Worm (Caenorhabditis elegans) whole organism, L1 larva: ENCODE measurements around the gene C16D9.4.
A peak's percentile ranks its signal among the peaks of the same experiment; 100 is the strongest.

Experiments
- C04F5.9 ChIP-seq: sonication (generic microtip); optimal IDR thresholded peaks from 2 replicates; lab custom pipeline; 2016; ENCODE audit warnings: missing genetic modification characterization, missing compliant biosample characterization
- C34B4.2 ChIP-seq: sonication (generic microtip); optimal IDR thresholded peaks from 2 replicates; lab custom pipeline; 2017; ENCODE audit warnings: mild to moderate bottlenecking, missing genetic modification characterization, missing compliant biosample characterization
- blmp-1 ChIP-seq: fragments of 150-350 bp; optimal IDR thresholded peaks from 2 replicates; lab custom pipeline; 2014; ENCODE audit warnings: missing biosample characterization, missing genetic modification characterization
- ces-1 ChIP-seq: fragments of 150-350 bp; optimal IDR thresholded peaks from 2 replicates; lab custom pipeline; 2014; ENCODE audit warnings: missing biosample characterization, missing genetic modification reagents, missing genetic modification characterization
- dsc-1 ChIP-seq: sonication (generic microtip); optimal IDR thresholded peaks from 2 replicates; lab custom pipeline; 2016; ENCODE audit warnings: mild to moderate bottlenecking, missing genetic modification characterization, missing compliant biosample characterization
- efl-1 ChIP-seq, 4 experiments: fragments of 150-350 bp; optimal IDR thresholded peaks in 3 of 4; peaks in 1 of 4; 1 replicate in 1 of 4; 2 replicates in 3 of 4; lab custom pipeline; 2014; ENCODE audit warnings: missing biosample characterization in 2 of 4, missing genetic modification characterization in 2 of 4, missing genetic modification reagents in 2 of 4
- efl-3 ChIP-seq: fragments of 200-800 bp; sonication (Bioruptor generic); optimal IDR thresholded peaks from 2 replicates; lab custom pipeline; 2018; ENCODE audit warnings: mild to moderate bottlenecking, missing genetic modification characterization, missing compliant biosample characterization
- egl-27 ChIP-seq, 2 experiments: fragments of 150-350 bp in 1 of 2; sonication (generic microtip); optimal IDR thresholded peaks; 3 replicates each; lab custom pipeline; 2017 to 2018; ENCODE audit warnings: missing biosample characterization in 2 of 2, missing genetic modification characterization in 2 of 2, missing genetic modification reagents in 2 of 2
- elt-2 ChIP-seq: sonication (generic microtip); optimal IDR thresholded peaks from 2 replicates; lab custom pipeline; 2016; ENCODE audit warnings: missing genetic modification characterization, mild to moderate bottlenecking, inconsistent platforms, missing compliant biosample characterization, missing genetic modification reagents
- elt-3 ChIP-seq, 6 experiments: fragments of 150-350 bp in 1 of 6; sonication (generic microtip); optimal IDR thresholded peaks; 2 replicates each; lab custom pipeline; 2017 to 2018; ENCODE audit warnings: missing biosample characterization in 6 of 6, missing genetic modification characterization in 6 of 6, inconsistent platforms in 1 of 6
- fkh-4 ChIP-seq: sonication (generic microtip); optimal IDR thresholded peaks from 2 replicates; lab custom pipeline; 2016; ENCODE audit warnings: missing compliant biosample characterization, missing genetic modification characterization, borderline replicate concordance
- fkh-8 ChIP-seq: sonication (generic microtip); optimal IDR thresholded peaks from 2 replicates; lab custom pipeline; 2016; ENCODE audit warnings: mild to moderate bottlenecking, missing genetic modification characterization, missing compliant biosample characterization
- fos-1 ChIP-seq: fragments of 150-350 bp; optimal IDR thresholded peaks from 2 replicates; lab custom pipeline; 2014; ENCODE audit warnings: missing biosample characterization, missing genetic modification characterization
- grh-1 ChIP-seq: fragments of 200-800 bp; sonication (Bioruptor generic); IDR thresholded peaks from 2 replicates; pipeline ENCODE4 v1.3.6; 2022; ENCODE audit warnings: missing genetic modification reagents, missing genetic modification characterization, missing compliant biosample characterization
- hlh-4 ChIP-seq: sonication (generic microtip); optimal IDR thresholded peaks from 2 replicates; lab custom pipeline; 2016; ENCODE audit warnings: mild to moderate bottlenecking, missing genetic modification characterization, missing compliant biosample characterization
- hpl-2 ChIP-seq: fragments of 150-350 bp; optimal IDR thresholded peaks from 2 replicates; lab custom pipeline; 2014; ENCODE audit warnings: missing biosample characterization, missing genetic modification reagents, missing genetic modification characterization
- isw-1 ChIP-seq: fragments of 200-800 bp; sonication (Bioruptor generic); IDR thresholded peaks from 2 replicates; pipeline ENCODE4 v1.3.6; 2022; ENCODE audit warnings: missing genetic modification characterization, missing compliant biosample characterization
- jun-1 ChIP-seq: fragments of 150-350 bp; optimal IDR thresholded peaks from 2 replicates; lab custom pipeline; 2014; ENCODE audit warnings: missing biosample characterization, missing genetic modification reagents, missing genetic modification characterization
- lin-13 ChIP-seq: fragments of 150-350 bp; optimal IDR thresholded peaks from 2 replicates; lab custom pipeline; 2014; ENCODE audit warnings: missing biosample characterization, missing genetic modification reagents, missing genetic modification characterization
- lin-14 ChIP-seq: fragments of 200-800 bp; sonication (Bioruptor generic); optimal IDR thresholded peaks from 2 replicates; lab custom pipeline; 2018; ENCODE audit warnings: mild to moderate bottlenecking, missing genetic modification characterization, moderate library complexity, missing compliant biosample characterization
- lin-35 ChIP-seq, 2 experiments: fragments of 150-350 bp; optimal IDR thresholded peaks; 2 replicates each; lab custom pipeline; 2014; ENCODE audit warnings: missing biosample characterization in 2 of 2, missing genetic modification characterization in 2 of 2, missing genetic modification reagents in 2 of 2
- lin-39 ChIP-seq: fragments of 150-350 bp; optimal IDR thresholded peaks from 2 replicates; lab custom pipeline; 2014; ENCODE audit warnings: missing biosample characterization, missing genetic modification reagents, missing genetic modification characterization
- mdl-1 ChIP-seq, 2 experiments: fragments of 150-350 bp; optimal IDR thresholded peaks; 2 replicates each; lab custom pipeline; 2014 to 2017; ENCODE audit warnings: missing biosample characterization in 2 of 2, missing genetic modification characterization in 2 of 2, inconsistent platforms in 1 of 2
- mep-1 ChIP-seq: fragments of 150-350 bp; optimal IDR thresholded peaks from 2 replicates; lab custom pipeline; 2014; ENCODE audit warnings: missing biosample characterization, missing genetic modification characterization
- nhr-11 ChIP-seq: fragments of 150-350 bp; optimal IDR thresholded peaks from 2 replicates; lab custom pipeline; 2014; ENCODE audit warnings: missing biosample characterization, missing genetic modification characterization
- nhr-12 ChIP-seq: sonication (generic microtip); optimal IDR thresholded peaks from 2 replicates; lab custom pipeline; 2017; ENCODE audit warnings: missing biosample characterization, missing genetic modification characterization
- nhr-20 ChIP-seq: sonication (generic microtip); optimal IDR thresholded peaks from 2 replicates; lab custom pipeline; 2016; ENCODE audit warnings: mild to moderate bottlenecking, missing genetic modification characterization, missing compliant biosample characterization
- nhr-47 ChIP-seq: sonication (generic microtip); optimal IDR thresholded peaks from 2 replicates; lab custom pipeline; 2016; ENCODE audit warnings: mild to moderate bottlenecking, missing genetic modification characterization, moderate library complexity, missing compliant biosample characterization
- nhr-71 ChIP-seq: sonication (generic microtip); optimal IDR thresholded peaks from 2 replicates; lab custom pipeline; 2016; ENCODE audit warnings: mild to moderate bottlenecking, missing genetic modification characterization, moderate library complexity, missing compliant biosample characterization
- nhr-84 ChIP-seq: sonication (generic microtip); optimal IDR thresholded peaks from 2 replicates; lab custom pipeline; 2017; ENCODE audit warnings: missing biosample characterization, missing genetic modification characterization
- nhr-85 ChIP-seq: sonication (generic microtip); peaks from one replicate; lab custom pipeline; 2016; ENCODE audit warnings: missing genetic modification characterization, inconsistent platforms, missing compliant biosample characterization
- snu-23 ChIP-seq: sonication (generic microtip); optimal IDR thresholded peaks from 2 replicates; lab custom pipeline; 2016; ENCODE audit warnings: missing genetic modification characterization, missing compliant biosample characterization
- sox-4 ChIP-seq: sonication (generic microtip); optimal IDR thresholded peaks from 2 replicates; lab custom pipeline; 2016; ENCODE audit warnings: missing genetic modification characterization, missing compliant biosample characterization
- sptf-1 ChIP-seq: fragments of 150-350 bp; optimal IDR thresholded peaks from 2 replicates; lab custom pipeline; 2014; ENCODE audit warnings: missing biosample characterization, missing genetic modification characterization
- sup-37 ChIP-seq: fragments of 200-800 bp; sonication (Bioruptor generic); optimal IDR thresholded peaks from 2 replicates; lab custom pipeline; 2018; ENCODE audit warnings: mild to moderate bottlenecking, missing genetic modification characterization, missing compliant biosample characterization
- tbx-2 ChIP-seq: sonication (generic microtip); optimal IDR thresholded peaks from 2 replicates; lab custom pipeline; 2016; ENCODE audit warnings: missing genetic modification characterization, missing compliant biosample characterization
- unc-130 ChIP-seq: fragments of 150-350 bp; optimal IDR thresholded peaks from 2 replicates; lab custom pipeline; 2017; ENCODE audit warnings: missing biosample characterization, missing genetic modification characterization, inconsistent platforms
- unc-86 ChIP-seq: sonication (generic microtip); optimal IDR thresholded peaks from 2 replicates; lab custom pipeline; 2016; ENCODE audit warnings: missing genetic modification characterization, missing compliant biosample characterization
- unc-98 ChIP-seq: fragments of 200-800 bp; sonication (Bioruptor generic); IDR thresholded peaks from 2 replicates; pipeline ENCODE4 v1.3.6; 2022; ENCODE audit warnings: missing genetic modification characterization, missing compliant biosample characterization
- zag-1 ChIP-seq: fragments of 150-350 bp; optimal IDR thresholded peaks from 2 replicates; lab custom pipeline; 2014; ENCODE audit warnings: missing biosample characterization, missing genetic modification characterization
- zip-4 ChIP-seq: fragments of 200-800 bp; sonication (Bioruptor generic); optimal IDR thresholded peaks from 2 replicates; lab custom pipeline; 2018; ENCODE audit warnings: mild to moderate bottlenecking, missing genetic modification characterization, moderate library complexity, missing compliant biosample characterization
- ztf-4 ChIP-seq: fragments of 150-350 bp; optimal IDR thresholded peaks from 2 replicates; lab custom pipeline; 2014; ENCODE audit warnings: missing biosample characterization, missing genetic modification characterization

C16D9.4 gene

ce11 chrV:8245457-8245856 lies 2.8 kb upstream of the C16D9.4 start, which contains the start of gene C16D9.5:
Gene C16D9.5 (minus strand): TSS chrV:8245557.
- TF ChIP-seq fos-1 (tag; lab: Kevin White, UChicago) (no peak), efl-3 (GFP tag; lab: Kevin White, UChicago) (no peak), sptf-1 (tag; lab: Kevin White, UChicago) (no peak), dsc-1 (tag; lab: Kevin White, UChicago) (no peak)

- peak; percentile 45 for TF ChIP-seq elt-2 (tag; lab: Kevin White, UChicago)
- no peak for TF ChIP-seq hpl-2 (GFP tag; lab: Kevin White, UChicago)
Measured at ce11 chrV:8243201-8243600, 503 bp upstream of the C16D9.4 start.

- TF ChIP-seq fkh-8 (no peak), grh-1 (GFP tag; lab: Robert Waterston, UW) (no peak), fkh-4 (tag; lab: Kevin White, UChicago) (no peak), nhr-71 (tag; lab: Kevin White, UChicago) (no peak), ztf-4 (tag; lab: Kevin White, UChicago) (no peak), lin-14 (no peak), sptf-1 (tag; lab: Kevin White, UChicago) (no peak), tbx-2 (tag; lab: Kevin White, UChicago) (no peak), hlh-4 (no peak)
Measured at ce11 chrV:8239928-8240327, 2.8 kb downstream of the C16D9.4 start, which contains the start of gene C16D9.3. Gene C16D9.3 (minus strand): TSS chrV:8240028.

- TF ChIP-seq lin-35 (GFP tag; optimal IDR thresholded peaks at IDR 0.05; lab: Kevin White, UChicago) (peak in 1 of 2 experiments; percentile 23), blmp-1 (peak; percentile 42), C34B4.2 (tag; lab: Kevin White, UChicago) (no peak), elt-3 (tag; optimal IDR thresholded peaks at IDR 0.05; lab: Kevin White, UChicago) (peak in 4 of 6 experiments; percentile 15 to 63 (median 26)), mep-1 (tag; lab: Kevin White, UChicago) (peak; percentile 9), nhr-71 (tag; lab: Kevin White, UChicago) (peak; percentile 18), C04F5.9 (tag; lab: Kevin White, UChicago) (no peak), nhr-85 (tag; lab: Kevin White, UChicago) (peak; percentile 63), efl-1 (optimal IDR thresholded peaks at IDR 0.05; lab: Kevin White, UChicago) (no peak), efl-1 (GFP tag; optimal IDR thresholded peaks at IDR 0.05 in 1 of 2; lab: Kevin White, UChicago) (peak in 1 of 2 experiments; percentile 80), nhr-20 (peak; percentile 16), fkh-4 (tag; lab: Kevin White, UChicago) (no peak), snu-23 (GFP tag; lab: Kevin White, UChicago) (peak; percentile 44)
Measured at ce11 chrV:8238290-8238689, 4.4 kb downstream of the C16D9.4 start, which contains the start of gene rol-3. Gene rol-3 (minus strand): TSS chrV:8238409.

- no peak for TF ChIP-seq fkh-8
- no peak for TF ChIP-seq tbx-2 (tag; lab: Kevin White, UChicago)
- no peak for TF ChIP-seq C04F5.9 (tag; lab: Kevin White, UChicago)
- TF ChIP-seq nhr-11 (tag; lab: Kevin White, UChicago): no peak
- TF ChIP-seq blmp-1: peak; percentile 38
- TF ChIP-seq ces-1 (GFP tag; lab: Kevin White, UChicago): no peak
- no peak for TF ChIP-seq nhr-84 (tag; lab: Kevin White, UChicago)
- peak; percentile 60 for TF ChIP-seq mep-1 (tag; lab: Kevin White, UChicago)
- TF ChIP-seq zip-4 (GFP tag; lab: Kevin White, UChicago): no peak
- peak; percentile 21 for TF ChIP-seq lin-13 (GFP tag; lab: Kevin White, UChicago)
- no peak for TF ChIP-seq sox-4 (tag; lab: Kevin White, UChicago)
- peak; percentile 48 for TF ChIP-seq nhr-20
- no peak for TF ChIP-seq unc-86 (tag; lab: Kevin White, UChicago)
- peak; percentile 24 for TF ChIP-seq nhr-47 (tag; lab: Kevin White, UChicago)
- TF ChIP-seq zag-1: no peak
- no peak for TF ChIP-seq sup-37
- no peak for TF ChIP-seq isw-1 (GFP tag; lab: Robert Waterston, UW)
- no peak for TF ChIP-seq mdl-1 (tag; optimal IDR thresholded peaks at IDR 0.05; lab: Kevin White, UChicago)
- TF ChIP-seq grh-1 (GFP tag; lab: Robert Waterston, UW): no peak
- TF ChIP-seq efl-1 (optimal IDR thresholded peaks at IDR 0.05; lab: Kevin White, UChicago): peak; percentile 29 to 32
- TF ChIP-seq efl-1 (GFP tag; optimal IDR thresholded peaks at IDR 0.05 in 1 of 2; lab: Kevin White, UChicago): peak; percentile 19 to 71
- TF ChIP-seq unc-98: no peak
- no peak for TF ChIP-seq fkh-4 (tag; lab: Kevin White, UChicago)
- TF ChIP-seq unc-130 (tag; lab: Kevin White, UChicago): no peak
- no peak for TF ChIP-seq nhr-12 (tag; lab: Kevin White, UChicago)
- TF ChIP-seq lin-39 (tag; lab: Kevin White, UChicago): no peak
- peak; percentile 63 for TF ChIP-seq snu-23 (GFP tag; lab: Kevin White, UChicago)
- TF ChIP-seq efl-3 (GFP tag; lab: Kevin White, UChicago): no peak
- no peak for TF ChIP-seq egl-27 (tag; optimal IDR thresholded peaks at IDR 0.05; lab: Kevin White, UChicago)
- TF ChIP-seq nhr-71 (tag; lab: Kevin White, UChicago): peak; percentile 49
- no peak for TF ChIP-seq jun-1 (tag; lab: Kevin White, UChicago)
Measured at ce11 chrV:8235331-8235730, 7.4 kb downstream of the C16D9.4 start.
